Worm (Caenorhabditis elegans) whole organism, late embryonic: ENCODE results near the gene fars-3.

Source experiments
- C38D4.7 ChIP-seq: fragments of 200-800 bp; sonication (Bioruptor generic); optimal IDR thresholded peaks from 2 replicates; lab custom pipeline; 2018; ENCODE audit warnings: mild to moderate bottlenecking, missing genetic modification characterization, moderate library complexity, missing compliant biosample characterization
- T23F11.4 ChIP-seq: fragments of 200-800 bp; sonication (Bioruptor generic); optimal IDR thresholded peaks from 2 replicates; lab custom pipeline; 2018; ENCODE audit warnings: mild to moderate bottlenecking, missing genetic modification characterization, missing compliant biosample characterization
- Y22D7AL.16 ChIP-seq: sonication (generic microtip); optimal IDR thresholded peaks from 2 replicates; lab custom pipeline; 2016; ENCODE audit warnings: missing genetic modification characterization, missing compliant biosample characterization
- ahr-1 ChIP-seq: sonication (generic microtip); optimal IDR thresholded peaks from 2 replicates; lab custom pipeline; 2016; ENCODE audit warnings: missing genetic modification characterization, missing compliant biosample characterization
- ama-1 ChIP-seq: fragments of 150-350 bp; optimal IDR thresholded peaks from 2 replicates; lab custom pipeline; 2014
- ceh-19 ChIP-seq: fragments of 200-800 bp; sonication (Bioruptor generic); optimal IDR thresholded peaks from 2 replicates; lab custom pipeline; 2018; ENCODE audit warnings: mild to moderate bottlenecking, missing genetic modification characterization, missing compliant biosample characterization
- ceh-2 ChIP-seq: sonication (generic microtip); optimal IDR thresholded peaks from 2 replicates; lab custom pipeline; 2016; ENCODE audit warnings: missing genotype, missing genetic modification characterization, missing compliant biosample characterization
- ceh-22 ChIP-seq: sonication (generic microtip); optimal IDR thresholded peaks from 2 replicates; lab custom pipeline; 2017; ENCODE audit warnings: missing biosample characterization, missing genetic modification characterization
- ceh-24 ChIP-seq: sonication (generic microtip); optimal IDR thresholded peaks from 2 replicates; lab custom pipeline; 2016; ENCODE audit warnings: mild to moderate bottlenecking, missing genetic modification characterization, missing compliant biosample characterization
- ceh-9 ChIP-seq: sonication (generic microtip); optimal IDR thresholded peaks from 2 replicates; lab custom pipeline; 2016; ENCODE audit warnings: mild to moderate bottlenecking, missing genetic modification characterization, inconsistent platforms, missing compliant biosample characterization
- dmd-4 ChIP-seq: sonication (generic microtip); optimal IDR thresholded peaks from 2 replicates; lab custom pipeline; 2016; ENCODE audit warnings: borderline replicate concordance, missing genetic modification characterization, missing compliant biosample characterization
- elt-2 ChIP-seq: sonication (generic microtip); optimal IDR thresholded peaks from 2 replicates; lab custom pipeline; 2016; ENCODE audit warnings: missing genetic modification reagents, missing genetic modification characterization, missing compliant biosample characterization
- eyg-1 ChIP-seq: sonication (generic microtip); optimal IDR thresholded peaks from 2 replicates; lab custom pipeline; 2016; ENCODE audit warnings: missing genotype, missing genetic modification characterization, missing compliant biosample characterization
- fax-1 ChIP-seq: sonication (generic microtip); optimal IDR thresholded peaks from 2 replicates; lab custom pipeline; 2016; ENCODE audit warnings: missing genotype, missing genetic modification characterization, missing compliant biosample characterization
- fkh-10 ChIP-seq: fragments of 150-350 bp; optimal IDR thresholded peaks from 2 replicates; lab custom pipeline; 2014; ENCODE audit warnings: missing biosample characterization, missing genetic modification reagents, missing genetic modification characterization
- gmeb-2 ChIP-seq: sonication (generic microtip); optimal IDR thresholded peaks from 2 replicates; lab custom pipeline; 2016; ENCODE audit warnings: missing genetic modification characterization, inconsistent platforms, missing compliant biosample characterization
- hlh-13 ChIP-seq: fragments of 200-800 bp; sonication (Bioruptor generic); optimal IDR thresholded peaks from 2 replicates; lab custom pipeline; 2018; ENCODE audit warnings: mild to moderate bottlenecking, missing genetic modification characterization, missing compliant biosample characterization
- hlh-30 ChIP-seq: sonication (generic microtip); optimal IDR thresholded peaks from 2 replicates; lab custom pipeline; 2017; ENCODE audit warnings: antibody characterized with exemption, missing genetic modification characterization, missing compliant biosample characterization; ENCODE audit not compliant: insufficient read depth
- hlh-6 ChIP-seq: sonication (generic microtip); optimal IDR thresholded peaks from 2 replicates; lab custom pipeline; 2016; ENCODE audit warnings: missing genotype, missing genetic modification characterization, missing compliant biosample characterization
- lim-6 ChIP-seq: sonication (generic microtip); optimal IDR thresholded peaks from 2 replicates; lab custom pipeline; 2016; ENCODE audit warnings: missing genetic modification characterization, missing compliant biosample characterization
- lin-11 ChIP-seq: fragments of 200-800 bp; sonication (Bioruptor generic); optimal IDR thresholded peaks from 2 replicates; lab custom pipeline; 2018; ENCODE audit warnings: mild to moderate bottlenecking, missing genetic modification characterization, missing compliant biosample characterization
- nfya-1 ChIP-seq: sonication (generic microtip); optimal IDR thresholded peaks from 2 replicates; lab custom pipeline; 2017; ENCODE audit warnings: missing genetic modification characterization, mild to moderate bottlenecking, missing compliant biosample characterization, antibody characterized with exemption, moderate library complexity
- npax-4 ChIP-seq: sonication (generic microtip); optimal IDR thresholded peaks from 2 replicates; lab custom pipeline; 2016; ENCODE audit warnings: missing genetic modification characterization, missing compliant biosample characterization
- odd-2 ChIP-seq: sonication (generic microtip); optimal IDR thresholded peaks from 2 replicates; lab custom pipeline; 2017; ENCODE audit warnings: antibody characterized with exemption, mild to moderate bottlenecking, missing genetic modification characterization, missing compliant biosample characterization
- pat-9 ChIP-seq: fragments of 200-800 bp; sonication (Bioruptor generic); optimal IDR thresholded peaks from 2 replicates; lab custom pipeline; 2018; ENCODE audit warnings: mild to moderate bottlenecking, missing genetic modification characterization, moderate library complexity, missing compliant biosample characterization
- pha-4 ChIP-seq: fragments of 150-350 bp; optimal IDR thresholded peaks from 2 replicates; lab custom pipeline; 2018; ENCODE audit warnings: missing biosample characterization, missing genetic modification reagents, missing genetic modification characterization
- sox-2 ChIP-seq: fragments of 200-800 bp; sonication (Bioruptor generic); IDR thresholded peaks from 2 replicates; pipeline ENCODE4 v1.3.6; 2022; ENCODE audit warnings: missing genetic modification reagents, missing genetic modification characterization, missing compliant biosample characterization
- syd-9 ChIP-seq: sonication (generic microtip); optimal IDR thresholded peaks from 2 replicates; lab custom pipeline; 2016; ENCODE audit warnings: mild to moderate bottlenecking, missing genetic modification characterization, moderate library complexity, missing compliant biosample characterization
- tbx-2 ChIP-seq: sonication (generic microtip); optimal IDR thresholded peaks from 2 replicates; lab custom pipeline; 2016; ENCODE audit warnings: missing genetic modification characterization, missing compliant biosample characterization
- unc-3 ChIP-seq, 2 experiments: fragments of 200-800 bp in 1 of 2; sonication (Bioruptor generic) in 1 of 2; sonication (generic microtip) in 1 of 2; conservative IDR thresholded peaks in 1 of 2; optimal IDR thresholded peaks in 1 of 2; 2 replicates each; pipeline versions ENCODE4 v1.3.6 to Lab custom; 2016 to 2022; ENCODE audit warnings: missing compliant biosample characterization in 2 of 2, missing genetic modification characterization in 2 of 2, missing genetic modification reagents in 1 of 2
- zip-5 ChIP-seq: sonication (generic microtip); optimal IDR thresholded peaks from 2 replicates; lab custom pipeline; 2016; ENCODE audit warnings: missing genetic modification characterization, missing compliant biosample characterization

Gene fars-3

DNA sequence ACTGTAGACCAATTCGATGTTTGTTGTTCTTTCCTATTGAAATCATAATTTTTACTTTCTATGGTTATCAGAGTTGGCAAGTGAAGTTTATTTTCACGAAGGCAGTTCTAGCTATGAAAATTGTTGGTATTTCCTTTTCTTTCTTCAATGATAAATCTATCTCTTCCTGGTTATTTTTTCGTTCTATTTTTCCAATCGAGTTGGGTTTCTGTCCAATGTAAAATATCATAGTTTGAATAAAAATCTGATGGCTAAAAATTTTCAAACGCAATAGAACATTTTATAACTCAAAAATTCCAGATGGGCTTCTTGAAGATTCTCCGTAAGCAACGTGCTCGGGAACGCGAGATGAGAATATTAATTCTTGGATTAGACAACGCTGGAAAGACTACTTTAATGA lies 20.6 kb upstream of the fars-3 start, which contains the start of gene evl-20:
evl-20 (plus strand) TSS at position 301 of the 400 bp plus-strand sequence.
- TF ChIP-seq dmd-4 (tag; lab: Kevin White, UChicago): no peak
- TF ChIP-seq unc-3 (GFP tag; conservative IDR thresholded peaks at IDR 0.05; lab: Robert Waterston, UW): no peak
- TF ChIP-seq unc-3 (tag; optimal IDR thresholded peaks at IDR 0.05; lab: Kevin White, UChicago): no peak
- no peak for TF ChIP-seq ceh-19 (GFP tag; lab: Kevin White, UChicago)
- no peak for TF ChIP-seq lin-11 (tag; lab: Kevin White, UChicago)
- no peak for TF ChIP-seq npax-4 (tag; lab: Kevin White, UChicago)
- no peak for TF ChIP-seq Y22D7AL.16 (tag; lab: Kevin White, UChicago)
- TF ChIP-seq elt-2 (tag; lab: Kevin White, UChicago): no peak
- TF ChIP-seq gmeb-2 (tag; lab: Kevin White, UChicago): no peak

DNA sequence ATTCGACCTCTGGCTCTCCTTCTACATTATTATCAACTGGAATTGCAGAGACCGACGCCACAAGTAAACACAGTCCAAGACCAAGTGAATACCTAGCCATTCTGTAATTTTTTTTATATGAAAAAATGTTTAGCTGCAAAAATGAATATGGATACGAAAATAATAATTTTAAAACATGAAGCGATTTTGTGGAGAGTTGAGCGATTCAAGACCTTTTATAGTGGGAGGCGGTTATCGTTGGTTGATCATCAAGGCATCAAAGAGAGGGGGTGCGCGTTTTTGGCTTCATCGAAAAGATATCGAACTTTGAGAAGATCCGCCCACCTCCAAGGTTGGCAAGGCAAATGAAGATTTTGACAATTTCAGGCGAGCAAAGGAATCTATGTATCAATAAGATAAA lies 17.9 kb upstream of the fars-3 start, which contains the start of gene cut-3:
cut-3 (minus strand) TSS at position 101 of the 400 bp plus-strand sequence.
- TF ChIP-seq ceh-2 (tag; lab: Kevin White, UChicago) (no peak), lim-6 (tag; lab: Kevin White, UChicago) (no peak), hlh-13 (GFP tag; lab: Kevin White, UChicago) (no peak), ama-1 (lab: Kevin White, UChicago) (no peak), eyg-1 (tag; lab: Kevin White, UChicago) (no peak)

DNA sequence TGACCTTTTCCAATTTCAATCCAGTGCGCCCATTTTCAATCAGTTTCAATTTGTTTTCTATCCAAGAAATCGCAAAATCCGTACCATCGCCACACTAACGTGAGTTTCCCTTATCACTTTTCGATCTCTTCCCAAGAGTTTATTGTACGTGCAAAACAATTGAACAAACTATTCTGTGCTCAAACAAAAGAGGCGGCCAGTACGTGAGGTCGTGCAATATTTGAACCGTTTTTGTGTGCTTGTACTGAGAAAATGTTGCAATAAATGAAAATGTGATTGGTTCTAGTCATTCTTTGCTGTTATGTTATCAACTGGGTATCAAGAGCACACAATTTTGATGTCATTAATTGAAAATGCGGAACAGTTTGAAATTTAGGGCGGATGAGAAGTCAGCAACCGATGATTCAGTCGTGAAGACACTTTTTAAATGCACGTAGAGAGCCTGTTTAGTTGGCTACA lies 15.0 kb upstream of the fars-3 start, which contains the start of gene F22B5.4:
F22B5.4 (plus strand) TSS at position 51 of the 459 bp plus-strand sequence.
- TF ChIP-seq fax-1 (tag; lab: Kevin White, UChicago) (no peak), ceh-19 (GFP tag; lab: Kevin White, UChicago) (no peak), ceh-2 (tag; lab: Kevin White, UChicago) (no peak), zip-5 (tag; lab: Kevin White, UChicago) (no peak), syd-9 (tag; lab: Kevin White, UChicago) (no peak)

DNA sequence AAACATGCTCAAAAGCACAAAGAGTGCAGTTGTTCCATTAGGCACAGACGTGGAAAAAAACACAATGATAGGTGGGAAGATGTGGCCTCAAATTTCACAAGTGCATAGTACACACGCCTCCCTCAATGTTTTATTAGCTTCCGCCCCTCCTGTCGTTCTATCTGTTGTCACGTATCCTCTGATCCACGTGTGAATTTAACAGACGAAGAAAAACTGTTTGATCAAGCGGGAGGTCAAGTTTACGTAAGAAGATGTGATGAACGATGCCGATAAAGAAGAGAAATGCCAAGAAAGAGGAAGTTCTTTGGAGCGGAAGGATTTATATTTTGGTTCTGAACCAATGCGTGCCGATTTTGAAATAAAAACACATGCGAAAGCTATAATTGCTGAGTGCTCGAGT lies 13.9 kb upstream of the fars-3 start:
- TF ChIP-seq dmd-4 (tag; lab: Kevin White, UChicago): no peak

DNA sequence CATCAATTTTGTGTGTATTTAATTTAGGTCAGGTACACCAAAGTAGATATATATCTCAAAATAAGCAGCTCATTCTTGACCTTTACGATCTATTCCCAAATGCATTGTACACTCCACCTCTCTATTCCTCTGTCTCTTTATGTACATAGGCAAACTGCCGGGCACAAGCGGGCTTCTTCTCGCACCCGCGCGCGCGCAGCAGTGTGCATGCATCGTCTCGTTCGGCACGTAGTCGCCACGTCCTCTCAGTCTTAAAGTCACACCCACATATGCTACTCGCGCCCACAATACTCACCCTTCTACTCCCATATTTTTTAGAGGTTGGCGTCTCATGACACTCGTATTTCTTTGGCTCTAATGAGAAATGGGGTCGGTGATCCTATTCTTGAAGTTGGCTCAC lies 13.2 kb upstream of the fars-3 start:
- TF ChIP-seq nfya-1 (tag; lab: Kevin White, UChicago): no peak
- TF ChIP-seq hlh-30 (tag; lab: Kevin White, UChicago): no peak
- TF ChIP-seq odd-2: no peak
- no peak for TF ChIP-seq hlh-6
- TF ChIP-seq pha-4 (tag; lab: Kevin White, UChicago): no peak
- TF ChIP-seq pat-9 (tag; lab: Kevin White, UChicago): no peak
- TF ChIP-seq, all 69 proteins: peak for 0

DNA sequence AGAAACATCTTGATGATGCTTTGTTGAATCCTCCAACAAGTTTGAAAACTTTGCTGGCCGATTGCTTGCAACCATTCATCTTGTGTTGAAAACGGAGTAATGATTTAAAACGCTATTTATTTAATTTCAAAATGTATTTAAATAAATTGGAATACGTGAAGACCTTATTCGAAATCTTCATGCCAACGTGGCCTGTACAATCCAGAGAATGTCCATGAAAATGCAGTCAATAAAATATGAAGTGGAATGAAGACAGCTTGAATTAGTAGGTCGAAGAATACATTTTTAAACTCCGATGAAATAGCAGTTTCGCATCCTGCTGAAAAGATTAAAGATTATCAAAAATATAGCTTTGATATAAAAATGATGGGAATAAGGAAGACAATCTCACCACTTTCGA lies 10.1 kb upstream of the fars-3 start, which contains the start of gene F22B5.5:
F22B5.5 (minus strand) TSS at position 101 of the 400 bp plus-strand sequence.
- no peak for TF ChIP-seq tbx-2 (tag; lab: Kevin White, UChicago)
- TF ChIP-seq pat-9 (tag; lab: Kevin White, UChicago): no peak
- TF ChIP-seq nfya-1 (tag; lab: Kevin White, UChicago): no peak
- TF ChIP-seq T23F11.4 (GFP tag; lab: Kevin White, UChicago): no peak
- TF ChIP-seq ceh-24 (tag; lab: Kevin White, UChicago): no peak
- TF ChIP-seq ceh-22 (tag; lab: Kevin White, UChicago): no peak
- TF ChIP-seq ama-1 (lab: Kevin White, UChicago): no peak
- no peak for TF ChIP-seq fkh-10
- no peak for TF ChIP-seq ahr-1 (tag; lab: Kevin White, UChicago)
- no peak for TF ChIP-seq ceh-9 (tag; lab: Kevin White, UChicago)
- TF ChIP-seq elt-2 (tag; lab: Kevin White, UChicago): no peak
- no peak for TF ChIP-seq sox-2 (GFP tag; lab: Robert Waterston, UW)
- no peak for TF ChIP-seq ceh-19 (GFP tag; lab: Kevin White, UChicago)
- no peak for TF ChIP-seq C38D4.7 (GFP tag; lab: Kevin White, UChicago)
